Worm (Caenorhabditis elegans) whole organism, mixed stage, embryonic: ENCODE results near the gene Y71G10AR.4.
"Not testable (repeated sequence)": the region's sequence is repeated elsewhere in the genome, so short reads cannot be mapped to it uniquely, and the experiment has no call there.

ENCODE experiments used
- M03D4.4 ChIP-seq: sonication (generic microtip); optimal IDR thresholded peaks from 2 replicates; lab custom pipeline; 2017; ENCODE audit warnings: mild to moderate bottlenecking, missing genetic modification characterization, missing compliant biosample characterization
- bed-3 ChIP-seq: fragments of 200-800 bp; sonication (Bioruptor generic); optimal IDR thresholded peaks from 3 replicates; lab custom pipeline; 2018; ENCODE audit warnings: mild to moderate bottlenecking, missing genetic modification characterization, moderate library complexity, missing compliant biosample characterization
- blmp-1 ChIP-seq: fragments of 150-350 bp; optimal IDR thresholded peaks from 2 replicates; lab custom pipeline; 2014; ENCODE audit warnings: missing biosample characterization, missing genetic modification characterization
- ceh-39 ChIP-seq: fragments of 150-350 bp; optimal IDR thresholded peaks from 2 replicates; lab custom pipeline; 2014; ENCODE audit warnings: missing biosample characterization, missing genetic modification characterization
- ceh-43 ChIP-seq: fragments of 200-800 bp; sonication (Bioruptor generic); optimal IDR thresholded peaks from 2 replicates; lab custom pipeline; 2018; ENCODE audit warnings: mild to moderate bottlenecking, missing genetic modification characterization, moderate library complexity, missing compliant biosample characterization
- ceh-83 ChIP-seq: fragments of 200-800 bp; sonication (Bioruptor generic); optimal IDR thresholded peaks from 2 replicates; lab custom pipeline; 2018; ENCODE audit warnings: mild to moderate bottlenecking, missing genetic modification characterization, missing compliant biosample characterization
- ces-1 ChIP-seq: fragments of 150-350 bp; optimal IDR thresholded peaks from 2 replicates; lab custom pipeline; 2014; ENCODE audit warnings: missing biosample characterization, missing genetic modification reagents, missing genetic modification characterization
- cnd-1 ChIP-seq: fragments of 200-800 bp; sonication (Bioruptor generic); optimal IDR thresholded peaks from 2 replicates; lab custom pipeline; 2018; ENCODE audit warnings: mild to moderate bottlenecking, missing genetic modification characterization, missing compliant biosample characterization
- drap-1 ChIP-seq: fragments of 200-800 bp; sonication (Bioruptor generic); optimal IDR thresholded peaks from 3 replicates; lab custom pipeline; 2018; ENCODE audit warnings: mild to moderate bottlenecking, missing genetic modification characterization, missing compliant biosample characterization
- elt-1 ChIP-seq: sonication (generic microtip); optimal IDR thresholded peaks from 2 replicates; lab custom pipeline; 2017; ENCODE audit warnings: missing genetic modification characterization, mild to moderate bottlenecking, missing compliant biosample characterization, antibody characterized with exemption, moderate library complexity, borderline replicate concordance; ENCODE audit not compliant: insufficient read depth
- elt-3 ChIP-seq: fragments of 150-350 bp; optimal IDR thresholded peaks from 2 replicates; lab custom pipeline; 2014; ENCODE audit warnings: missing biosample characterization, missing genetic modification characterization
- flh-1 ChIP-seq: fragments of 200-800 bp; sonication (Bioruptor generic); optimal IDR thresholded peaks from 2 replicates; lab custom pipeline; 2018; ENCODE audit warnings: mild to moderate bottlenecking, missing genetic modification characterization, moderate library complexity, missing compliant biosample characterization
- ham-2 ChIP-seq: fragments of 200-800 bp; sonication (Bioruptor generic); optimal IDR thresholded peaks from 2 replicates; lab custom pipeline; 2018; ENCODE audit warnings: mild to moderate bottlenecking, missing genetic modification characterization, missing compliant biosample characterization
- hlh-1 ChIP-seq: fragments of 150-350 bp; optimal IDR thresholded peaks from 2 replicates; lab custom pipeline; 2014; ENCODE audit warnings: missing biosample characterization, missing genetic modification reagents, missing genetic modification characterization
- lin-13 ChIP-seq: fragments of 150-350 bp; optimal IDR thresholded peaks from 2 replicates; lab custom pipeline; 2014; ENCODE audit warnings: missing biosample characterization, missing genetic modification characterization
- lin-32 ChIP-seq: fragments of 200-800 bp; sonication (Bioruptor generic); optimal IDR thresholded peaks from 2 replicates; lab custom pipeline; 2018; ENCODE audit warnings: mild to moderate bottlenecking, missing genetic modification characterization, missing compliant biosample characterization
- lsy-2 ChIP-seq: fragments of 150-350 bp; optimal IDR thresholded peaks from 2 replicates; lab custom pipeline; 2014; ENCODE audit warnings: missing biosample characterization, missing genetic modification characterization
- mab-5 ChIP-seq: fragments of 150-350 bp; optimal IDR thresholded peaks from 2 replicates; lab custom pipeline; 2014; ENCODE audit warnings: missing biosample characterization, missing genetic modification characterization
- mep-1 ChIP-seq: fragments of 150-350 bp; optimal IDR thresholded peaks from 2 replicates; lab custom pipeline; 2017; ENCODE audit warnings: missing biosample characterization, missing genetic modification reagents, missing genetic modification characterization, inconsistent platforms
- mls-2 ChIP-seq: sonication (generic microtip); optimal IDR thresholded peaks from 2 replicates; lab custom pipeline; 2016; ENCODE audit warnings: mild to moderate bottlenecking, missing genetic modification characterization, moderate library complexity, missing compliant biosample characterization
- nhr-12 ChIP-seq: fragments of 150-350 bp; optimal IDR thresholded peaks from 2 replicates; lab custom pipeline; 2014; ENCODE audit warnings: missing biosample characterization, missing genetic modification characterization
- nhr-2 ChIP-seq: fragments of 150-350 bp; optimal IDR thresholded peaks from 2 replicates; lab custom pipeline; 2014; ENCODE audit warnings: missing biosample characterization, missing genetic modification characterization
- nhr-237 ChIP-seq: fragments of 150-350 bp; optimal IDR thresholded peaks from 2 replicates; lab custom pipeline; 2014; ENCODE audit warnings: missing biosample characterization, missing genetic modification characterization
- nhr-28 ChIP-seq: fragments of 150-350 bp; optimal IDR thresholded peaks from 2 replicates; lab custom pipeline; 2014; ENCODE audit warnings: missing biosample characterization, missing genetic modification characterization
- nhr-76 ChIP-seq: sonication (generic microtip); optimal IDR thresholded peaks from 2 replicates; lab custom pipeline; 2017; ENCODE audit warnings: missing biosample characterization, missing genetic modification characterization
- pha-4 ChIP-seq: fragments of 150-350 bp; optimal IDR thresholded peaks from 2 replicates; lab custom pipeline; 2018; ENCODE audit warnings: missing biosample characterization, missing genetic modification reagents, missing genetic modification characterization
- sem-2 ChIP-seq: fragments of 200-800 bp; sonication (Bioruptor generic); optimal IDR thresholded peaks from 2 replicates; lab custom pipeline; 2018; ENCODE audit warnings: mild to moderate bottlenecking, missing genetic modification characterization, missing compliant biosample characterization
- snpc-4 ChIP-seq: fragments of 150-350 bp; optimal IDR thresholded peaks from 2 replicates; lab custom pipeline; 2014; ENCODE audit warnings: missing biosample characterization, missing genetic modification characterization
- sptf-1 ChIP-seq: sonication (generic microtip); optimal IDR thresholded peaks from 2 replicates; lab custom pipeline; 2017; ENCODE audit warnings: mild to moderate bottlenecking, missing genetic modification characterization, moderate library complexity, missing compliant biosample characterization
- tbx-8 ChIP-seq: fragments of 200-800 bp; sonication (Bioruptor generic); optimal IDR thresholded peaks from 2 replicates; lab custom pipeline; 2018; ENCODE audit warnings: mild to moderate bottlenecking, missing genetic modification characterization, moderate library complexity, missing compliant biosample characterization
- unc-120 ChIP-seq: sonication (generic microtip); optimal IDR thresholded peaks from 2 replicates; lab custom pipeline; 2017; ENCODE audit warnings: missing genetic modification characterization, missing compliant biosample characterization; ENCODE audit not compliant: poor library complexity, severe bottlenecking
- unc-39 ChIP-seq: fragments of 150-350 bp; optimal IDR thresholded peaks from 2 replicates; lab custom pipeline; 2014; ENCODE audit warnings: missing biosample characterization, missing genetic modification characterization
- unc-62 ChIP-seq: fragments of 150-350 bp; optimal IDR thresholded peaks from 2 replicates; lab custom pipeline; 2014; ENCODE audit warnings: missing biosample characterization, missing genetic modification reagents, missing genetic modification characterization
- zip-8 ChIP-seq: fragments of 150-350 bp; optimal IDR thresholded peaks from 2 replicates; lab custom pipeline; 2014; ENCODE audit warnings: missing biosample characterization, missing genetic modification characterization
- ztf-11 ChIP-seq: fragments of 150-350 bp; optimal IDR thresholded peaks from 2 replicates; lab custom pipeline; 2014; ENCODE audit warnings: missing biosample characterization, missing genetic modification characterization

The Y71G10AR.4 gene

DNA sequence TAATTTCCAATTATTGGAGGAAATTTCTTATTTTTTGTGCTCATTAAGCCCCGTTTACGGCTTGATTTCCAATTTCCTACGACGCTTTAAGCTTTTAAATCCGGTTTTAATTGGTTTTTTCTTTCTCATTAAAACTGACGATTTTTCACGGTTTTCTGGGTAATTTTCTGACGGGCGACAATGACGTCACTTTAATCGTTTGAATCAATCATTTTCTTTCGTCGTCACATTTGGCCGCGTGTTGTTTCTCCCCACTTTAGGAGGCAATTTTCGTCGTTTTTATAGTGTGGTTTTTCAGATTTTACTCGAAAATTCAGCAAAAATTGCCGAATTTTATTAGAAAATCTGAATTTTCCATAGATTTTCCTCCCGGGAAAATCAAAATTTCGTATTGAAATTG, 5.8 kb upstream of the Y71G10AR.4 start:
- no peak for TF ChIP-seq unc-62 (GFP tag; lab: Kevin White, UChicago)
- no peak for TF ChIP-seq flh-1 (GFP tag; lab: Kevin White, UChicago)
- TF ChIP-seq bed-3 (GFP tag; lab: Kevin White, UChicago), result no peak
- no peak for TF ChIP-seq ceh-39
- TF ChIP-seq unc-120, result no peak
- peak; percentile 37 for TF ChIP-seq ceh-43
- no peak for TF ChIP-seq sptf-1 (tag; lab: Kevin White, UChicago)

ce11 chrIV:2193558-2193957, 5.3 kb upstream of the Y71G10AR.4 start:
- TF ChIP-seq zip-8 (tag; lab: Kevin White, UChicago) (peak; percentile 48), snpc-4 (no peak), ceh-83 (GFP tag; lab: Kevin White, UChicago) (no peak), hlh-1 (tag; lab: Kevin White, UChicago) (no peak), unc-39 (tag; lab: Kevin White, UChicago) (no peak), nhr-2 (no peak)

- TF ChIP-seq elt-1 (tag; lab: Kevin White, UChicago), result no peak
- TF ChIP-seq lin-13, result no peak
- no peak for TF ChIP-seq elt-3 (tag; lab: Kevin White, UChicago)
- TF ChIP-seq mab-5, result no peak
- no peak for TF ChIP-seq tbx-8 (GFP tag; lab: Kevin White, UChicago)
- TF ChIP-seq unc-62 (GFP tag; lab: Kevin White, UChicago), result no peak
- TF ChIP-seq lsy-2, result no peak
- TF ChIP-seq nhr-12 (tag; lab: Kevin White, UChicago), result no peak
- TF ChIP-seq ceh-43, result no peak
- no peak for TF ChIP-seq lin-32 (GFP tag; lab: Kevin White, UChicago)
- no peak for TF ChIP-seq zip-8 (tag; lab: Kevin White, UChicago)
Measured at ce11 chrIV:2195598-2195997, 3.2 kb upstream of the Y71G10AR.4 start.

- TF ChIP-seq mab-5; nhr-2; lin-32 (GFP tag; lab: Kevin White, UChicago): not testable (repeated sequence)
Measured at ce11 chrIV:2216756-2217155, 17.9 kb downstream of the Y71G10AR.4 start, which contains the start of gene T04C4.3. Gene T04C4.3, minus strand, starts transcription at chrIV:2216856.

- no peak for TF ChIP-seq nhr-2
- TF ChIP-seq M03D4.4 (tag; lab: Kevin White, UChicago), result peak; percentile 12
- peak; percentile 53 for TF ChIP-seq pha-4
- no peak for TF ChIP-seq blmp-1 (tag; lab: Kevin White, UChicago)
- peak; percentile 1 for TF ChIP-seq mls-2 (tag; lab: Kevin White, UChicago)
Measured at ce11 chrIV:2217260-2217659, 18.4 kb downstream of the Y71G10AR.4 start.

DNA sequence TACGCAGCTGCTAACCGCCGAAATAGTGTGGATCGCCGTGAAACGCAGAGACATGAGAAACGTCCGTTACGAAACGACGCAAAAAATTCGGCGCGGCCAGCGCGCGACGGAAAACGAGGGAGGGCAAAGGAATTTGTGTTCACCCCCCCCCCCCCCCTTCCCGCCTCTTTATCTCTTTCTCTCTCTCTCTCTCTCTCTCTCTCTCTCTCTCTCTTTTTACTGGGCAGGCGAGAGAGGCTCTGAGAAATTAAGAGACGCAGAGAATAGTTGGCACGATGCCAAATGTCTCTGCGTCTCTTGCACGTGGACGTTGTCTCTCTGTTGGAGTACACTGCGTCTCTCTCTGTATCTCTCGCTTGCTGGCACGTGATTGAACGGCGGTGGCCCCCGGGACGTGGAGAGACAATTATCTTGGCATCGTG, 20.5 kb downstream of the Y71G10AR.4 start:
- TF ChIP-seq ham-2 (GFP tag; lab: Kevin White, UChicago) (peak; percentile 74), elt-1 (tag; lab: Kevin White, UChicago) (no peak), mls-2 (tag; lab: Kevin White, UChicago) (peak; percentile 67), blmp-1 (tag; lab: Kevin White, UChicago) (no peak), snpc-4 (no peak), mep-1 (tag; lab: Kevin White, UChicago) (peak; percentile 1), drap-1 (peak; percentile 67), zip-8 (tag; lab: Kevin White, UChicago) (no peak), ceh-43 (peak; percentile 33), cnd-1 (tag; lab: Kevin White, UChicago) (peak; percentile 50), bed-3 (GFP tag; lab: Kevin White, UChicago) (no peak), lin-32 (GFP tag; lab: Kevin White, UChicago) (peak; percentile 29), ztf-11 (tag; lab: Kevin White, UChicago) (peak; percentile 70), lsy-2 (peak; percentile 77), lin-13 (peak; percentile 38), tbx-8 (GFP tag; lab: Kevin White, UChicago) (peak; percentile 64), unc-120 (peak; percentile 86), nhr-12 (tag; lab: Kevin White, UChicago) (no peak), hlh-1 (tag; lab: Kevin White, UChicago) (no peak), pha-4 (peak; percentile 81), unc-39 (tag; lab: Kevin White, UChicago) (no peak), unc-62 (GFP tag; lab: Kevin White, UChicago) (peak; percentile 55), flh-1 (GFP tag; lab: Kevin White, UChicago) (peak; percentile 16), elt-3 (tag; lab: Kevin White, UChicago) (peak; percentile 78), nhr-28 (no peak), ces-1 (GFP tag; lab: Kevin White, UChicago) (peak; percentile 82), ceh-83 (GFP tag; lab: Kevin White, UChicago) (no peak), nhr-237 (tag; lab: Kevin White, UChicago) (peak; percentile 81), nhr-76 (tag; lab: Kevin White, UChicago) (no peak), nhr-2 (peak; percentile 80), sptf-1 (tag; lab: Kevin White, UChicago) (peak; percentile 83), sem-2 (GFP tag; lab: Kevin White, UChicago) (no peak), M03D4.4 (tag; lab: Kevin White, UChicago) (peak; percentile 77), mab-5 (no peak), ceh-39 (no peak)
